Worm (Caenorhabditis elegans) whole organism, mixed stage, embryonic: Measurements from ENCODE around the gene srbc-24.

Experiments used
- bed-3 ChIP-seq: fragments of 200-800 bp; sonication (Bioruptor generic); optimal IDR thresholded peaks from 3 replicates; lab custom pipeline; 2018; ENCODE audit warnings: mild to moderate bottlenecking, missing genetic modification characterization, moderate library complexity, missing compliant biosample characterization
- blmp-1 ChIP-seq: fragments of 150-350 bp; optimal IDR thresholded peaks from 2 replicates; lab custom pipeline; 2014; ENCODE audit warnings: missing biosample characterization, missing genetic modification characterization
- ceh-39 ChIP-seq: fragments of 150-350 bp; optimal IDR thresholded peaks from 2 replicates; lab custom pipeline; 2014; ENCODE audit warnings: missing biosample characterization, missing genetic modification characterization
- ceh-43 ChIP-seq: fragments of 200-800 bp; sonication (Bioruptor generic); optimal IDR thresholded peaks from 2 replicates; lab custom pipeline; 2018; ENCODE audit warnings: mild to moderate bottlenecking, missing genetic modification characterization, moderate library complexity, missing compliant biosample characterization
- ceh-83 ChIP-seq: fragments of 200-800 bp; sonication (Bioruptor generic); optimal IDR thresholded peaks from 2 replicates; lab custom pipeline; 2018; ENCODE audit warnings: mild to moderate bottlenecking, missing genetic modification characterization, missing compliant biosample characterization
- ces-1 ChIP-seq: fragments of 150-350 bp; optimal IDR thresholded peaks from 2 replicates; lab custom pipeline; 2014; ENCODE audit warnings: missing biosample characterization, missing genetic modification reagents, missing genetic modification characterization
- cnd-1 ChIP-seq: fragments of 200-800 bp; sonication (Bioruptor generic); optimal IDR thresholded peaks from 2 replicates; lab custom pipeline; 2018; ENCODE audit warnings: mild to moderate bottlenecking, missing genetic modification characterization, missing compliant biosample characterization
- drap-1 ChIP-seq: fragments of 200-800 bp; sonication (Bioruptor generic); optimal IDR thresholded peaks from 3 replicates; lab custom pipeline; 2018; ENCODE audit warnings: mild to moderate bottlenecking, missing genetic modification characterization, missing compliant biosample characterization
- flh-1 ChIP-seq: fragments of 200-800 bp; sonication (Bioruptor generic); optimal IDR thresholded peaks from 2 replicates; lab custom pipeline; 2018; ENCODE audit warnings: mild to moderate bottlenecking, missing genetic modification characterization, moderate library complexity, missing compliant biosample characterization
- ham-2 ChIP-seq: fragments of 200-800 bp; sonication (Bioruptor generic); optimal IDR thresholded peaks from 2 replicates; lab custom pipeline; 2018; ENCODE audit warnings: mild to moderate bottlenecking, missing genetic modification characterization, missing compliant biosample characterization
- hlh-1 ChIP-seq: fragments of 150-350 bp; optimal IDR thresholded peaks from 2 replicates; lab custom pipeline; 2014; ENCODE audit warnings: missing biosample characterization, missing genetic modification reagents, missing genetic modification characterization
- lin-13 ChIP-seq: fragments of 150-350 bp; optimal IDR thresholded peaks from 2 replicates; lab custom pipeline; 2014; ENCODE audit warnings: missing biosample characterization, missing genetic modification characterization
- lin-32 ChIP-seq: fragments of 200-800 bp; sonication (Bioruptor generic); optimal IDR thresholded peaks from 2 replicates; lab custom pipeline; 2018; ENCODE audit warnings: mild to moderate bottlenecking, missing genetic modification characterization, missing compliant biosample characterization
- lsy-2 ChIP-seq: fragments of 150-350 bp; optimal IDR thresholded peaks from 2 replicates; lab custom pipeline; 2014; ENCODE audit warnings: missing biosample characterization, missing genetic modification characterization
- mab-5 ChIP-seq: fragments of 150-350 bp; optimal IDR thresholded peaks from 2 replicates; lab custom pipeline; 2014; ENCODE audit warnings: missing biosample characterization, missing genetic modification characterization
- mep-1 ChIP-seq: fragments of 150-350 bp; optimal IDR thresholded peaks from 2 replicates; lab custom pipeline; 2017; ENCODE audit warnings: missing biosample characterization, missing genetic modification reagents, missing genetic modification characterization, inconsistent platforms
- mls-2 ChIP-seq: sonication (generic microtip); optimal IDR thresholded peaks from 2 replicates; lab custom pipeline; 2016; ENCODE audit warnings: mild to moderate bottlenecking, missing genetic modification characterization, moderate library complexity, missing compliant biosample characterization
- nhr-12 ChIP-seq: fragments of 150-350 bp; optimal IDR thresholded peaks from 2 replicates; lab custom pipeline; 2014; ENCODE audit warnings: missing biosample characterization, missing genetic modification characterization
- nhr-2 ChIP-seq: fragments of 150-350 bp; optimal IDR thresholded peaks from 2 replicates; lab custom pipeline; 2014; ENCODE audit warnings: missing biosample characterization, missing genetic modification characterization
- nhr-237 ChIP-seq: fragments of 150-350 bp; optimal IDR thresholded peaks from 2 replicates; lab custom pipeline; 2014; ENCODE audit warnings: missing biosample characterization, missing genetic modification characterization
- nhr-28 ChIP-seq: fragments of 150-350 bp; optimal IDR thresholded peaks from 2 replicates; lab custom pipeline; 2014; ENCODE audit warnings: missing biosample characterization, missing genetic modification characterization
- nhr-76 ChIP-seq: sonication (generic microtip); optimal IDR thresholded peaks from 2 replicates; lab custom pipeline; 2017; ENCODE audit warnings: missing biosample characterization, missing genetic modification characterization
- pha-4 ChIP-seq: fragments of 150-350 bp; optimal IDR thresholded peaks from 2 replicates; lab custom pipeline; 2018; ENCODE audit warnings: missing biosample characterization, missing genetic modification reagents, missing genetic modification characterization
- sem-2 ChIP-seq: fragments of 200-800 bp; sonication (Bioruptor generic); optimal IDR thresholded peaks from 2 replicates; lab custom pipeline; 2018; ENCODE audit warnings: mild to moderate bottlenecking, missing genetic modification characterization, missing compliant biosample characterization
- sptf-1 ChIP-seq: sonication (generic microtip); optimal IDR thresholded peaks from 2 replicates; lab custom pipeline; 2017; ENCODE audit warnings: mild to moderate bottlenecking, missing genetic modification characterization, moderate library complexity, missing compliant biosample characterization
- tbx-8 ChIP-seq: fragments of 200-800 bp; sonication (Bioruptor generic); optimal IDR thresholded peaks from 2 replicates; lab custom pipeline; 2018; ENCODE audit warnings: mild to moderate bottlenecking, missing genetic modification characterization, moderate library complexity, missing compliant biosample characterization
- unc-120 ChIP-seq: sonication (generic microtip); optimal IDR thresholded peaks from 2 replicates; lab custom pipeline; 2017; ENCODE audit warnings: missing genetic modification characterization, missing compliant biosample characterization; ENCODE audit not compliant: poor library complexity, severe bottlenecking
- unc-39 ChIP-seq: fragments of 150-350 bp; optimal IDR thresholded peaks from 2 replicates; lab custom pipeline; 2014; ENCODE audit warnings: missing biosample characterization, missing genetic modification characterization
- unc-62 ChIP-seq: fragments of 150-350 bp; optimal IDR thresholded peaks from 2 replicates; lab custom pipeline; 2014; ENCODE audit warnings: missing biosample characterization, missing genetic modification reagents, missing genetic modification characterization
- zip-8 ChIP-seq: fragments of 150-350 bp; optimal IDR thresholded peaks from 2 replicates; lab custom pipeline; 2014; ENCODE audit warnings: missing biosample characterization, missing genetic modification characterization

The srbc-24 gene

ce11 chrV:2166679-2167078 lies 15.1 kb downstream of the srbc-24 start, which contains the start of gene srbc-19:
TSS of gene srbc-19 (minus strand) at chrV:2166779.
- TF ChIP-seq sem-2 (no peak), ceh-83 (GFP tag; lab: Kevin White, UChicago) (no peak), ces-1 (GFP tag; lab: Kevin White, UChicago) (no peak), nhr-237 (tag; lab: Kevin White, UChicago) (no peak)

ce11 chrV:2174465-2174864 lies 22.9 kb downstream of the srbc-24 start:
- TF ChIP-seq lin-13 (tag; lab: Kevin White, UChicago) (no peak), tbx-8 (GFP tag; lab: Kevin White, UChicago) (no peak), nhr-2 (tag; lab: Kevin White, UChicago) (no peak), sptf-1 (no peak), mep-1 (tag; lab: Kevin White, UChicago) (no peak), nhr-76 (tag; lab: Kevin White, UChicago) (no peak), mls-2 (tag; lab: Kevin White, UChicago) (no peak), ceh-43 (GFP tag; lab: Kevin White, UChicago) (no peak), hlh-1 (tag; lab: Kevin White, UChicago) (no peak), zip-8 (tag; lab: Kevin White, UChicago) (no peak), lsy-2 (no peak), flh-1 (GFP tag; lab: Kevin White, UChicago) (no peak), mab-5 (no peak), ham-2 (no peak), ceh-83 (GFP tag; lab: Kevin White, UChicago) (no peak), pha-4 (no peak)

- TF ChIP-seq nhr-237 (tag; lab: Kevin White, UChicago) (no peak), bed-3 (GFP tag; lab: Kevin White, UChicago) (no peak), lin-13 (tag; lab: Kevin White, UChicago) (no peak)
Observed at ce11 chrV:2175242-2175641, 23.7 kb downstream of the srbc-24 start, which contains the start of gene C45H4.18. TSS of gene C45H4.18 (plus strand) at chrV:2175542.

- no peak for TF ChIP-seq sem-2
- TF ChIP-seq lsy-2, result no peak
- TF ChIP-seq, all 35 proteins: peak for 0
Observed at ce11 chrV:2177307-2177764, 25.8 kb downstream of the srbc-24 start, which contains the start of gene srbc-17. TSS of gene srbc-17 (plus strand) at chrV:2177714.

- TF ChIP-seq ces-1 (GFP tag; lab: Kevin White, UChicago), result no peak
- TF ChIP-seq unc-39 (tag; lab: Kevin White, UChicago), result no peak
- TF ChIP-seq blmp-1 (tag; lab: Kevin White, UChicago), result no peak
- no peak for TF ChIP-seq nhr-12 (tag; lab: Kevin White, UChicago)
- TF ChIP-seq hlh-1 (tag; lab: Kevin White, UChicago), result no peak
- no peak for TF ChIP-seq lin-32 (GFP tag; lab: Kevin White, UChicago)
- TF ChIP-seq ham-2, result no peak
- no peak for TF ChIP-seq pha-4
- no peak for TF ChIP-seq bed-3 (GFP tag; lab: Kevin White, UChicago)
- TF ChIP-seq sem-2, result no peak
- TF ChIP-seq mep-1 (tag; lab: Kevin White, UChicago), result no peak
- no peak for TF ChIP-seq nhr-76 (tag; lab: Kevin White, UChicago)
- TF ChIP-seq ceh-39 (tag; lab: Kevin White, UChicago), result no peak
- TF ChIP-seq cnd-1 (tag; lab: Kevin White, UChicago), result no peak
- TF ChIP-seq zip-8 (tag; lab: Kevin White, UChicago), result no peak
- TF ChIP-seq tbx-8 (GFP tag; lab: Kevin White, UChicago), result no peak
- no peak for TF ChIP-seq mab-5
- no peak for TF ChIP-seq nhr-28 (tag; lab: Kevin White, UChicago)
Observed at ce11 chrV:2179214-2179613, 27.7 kb downstream of the srbc-24 start, which contains the start of gene cyp-33C1. TSS of gene cyp-33C1 (plus strand) at chrV:2179514.

ce11 chrV:2181738-2182137 lies 30.2 kb downstream of the srbc-24 start, which contains the start of gene srbc-16:
TSS of gene srbc-16 (plus strand) at chrV:2182038.
- no peak for TF ChIP-seq ceh-39 (tag; lab: Kevin White, UChicago)
- no peak for TF ChIP-seq nhr-76 (tag; lab: Kevin White, UChicago)
- TF ChIP-seq sptf-1, result no peak

ce11 chrV:2183162-2183561 lies 31.6 kb downstream of the srbc-24 start, which contains the start of gene cyp-33C2:
TSS of gene cyp-33C2 (plus strand) at chrV:2183488.
- TF ChIP-seq unc-120 (tag; lab: Kevin White, UChicago), result no peak
- no peak for TF ChIP-seq flh-1 (GFP tag; lab: Kevin White, UChicago)
- TF ChIP-seq unc-39 (tag; lab: Kevin White, UChicago), result no peak
- no peak for TF ChIP-seq mls-2 (tag; lab: Kevin White, UChicago)
- TF ChIP-seq drap-1 (GFP tag; lab: Kevin White, UChicago), result no peak
- no peak for TF ChIP-seq mab-5
- TF ChIP-seq lsy-2, result no peak
- TF ChIP-seq unc-62, result no peak
- no peak for TF ChIP-seq nhr-2 (tag; lab: Kevin White, UChicago)
